Worm (Caenorhabditis elegans): Measurements from ENCODE around the gene R01B10.2.

R01B10.2 gene

ce11 chrV:6043275-6044271 lies 2.3 kb upstream of the R01B10.2 start, which contains the start of gene cpi-2:
Gene cpi-2 (plus strand): TSS chrV:6044062.
- no peak for TF ChIP-seq B0019.2 (GFP tag; conservative IDR thresholded peaks at IDR 0.05)
- TF ChIP-seq pbrm-1 (GFP tag; IDR thresholded peaks at IDR 0.05), result 0 out of 2 replicates have a peak, but pooled peaks have one; percentile 26
- TF ChIP-seq K12H6.12 (tag; optimal IDR thresholded peaks at IDR 0.05), result peak; percentile 60
- TF ChIP-seq lin-54 (GFP tag; optimal IDR thresholded peaks at IDR 0.05), result peak; percentile 72
- TF ChIP-seq nfyb-1 (GFP tag; IDR thresholded peaks at IDR 0.05), result peak; percentile 38; the same call in 1 of the 2 replicates
- TF ChIP-seq lin-40 (tag; optimal IDR thresholded peaks at IDR 0.05), result no peak
- peak; percentile 79 for TF ChIP-seq hmg-1.2 (GFP tag; IDR thresholded peaks at IDR 0.05)
- peak; percentile 57 for TF ChIP-seq dpl-1 (GFP tag; optimal IDR thresholded peaks at IDR 0.05)
- TF ChIP-seq cebp-1 (GFP tag; IDR thresholded peaks at IDR 0.05), result peak; percentile 7; the same call in 1 of the 2 replicates
- TF ChIP-seq cebp-1 (tag; optimal IDR thresholded peaks at IDR 0.05), result peak; percentile 53
- TF ChIP-seq efl-1 (GFP tag; optimal IDR thresholded peaks at IDR 0.05), result peak; percentile 44
- peak; percentile 26 for TF ChIP-seq attf-5 (GFP tag; optimal IDR thresholded peaks at IDR 0.05)
- TF ChIP-seq snpc-4 (GFP tag; optimal IDR thresholded peaks at IDR 0.05), result no peak
- peak in 2 of 4 experiments; percentile 8 to 10 for TF ChIP-seq snpc-4 (tag; optimal IDR thresholded peaks at IDR 0.05)
- no peak for TF ChIP-seq nfya-1 (tag; optimal IDR thresholded peaks at IDR 0.05; ENCODE audit: borderline replicate concordance, insufficient read depth)
- TF ChIP-seq K11D2.4 (GFP tag; IDR thresholded peaks at IDR 0.05), result no peak
- peak in 1 of 3 experiments; percentile 59 for TF ChIP-seq lin-35 (GFP tag; optimal IDR thresholded peaks at IDR 0.05)
- TF ChIP-seq ama-1 (optimal IDR thresholded peaks at IDR 0.05), result no peak
- no peak for TF ChIP-seq ama-1 (GFP tag; optimal IDR thresholded peaks at IDR 0.05)
- peak; percentile 8 for TF ChIP-seq ceh-27 (GFP tag; optimal IDR thresholded peaks at IDR 0.05)

- TF ChIP-seq aptf-3 (GFP tag; IDR thresholded peaks at IDR 0.05) (peak; percentile 52; the same call in 1 of the 2 replicates), aptf-2 (GFP tag; conservative IDR thresholded peaks at IDR 0.05) (peak; percentile 82)
These were observed 1.4 kb downstream of the R01B10.2 start for ce11 chrV:6039911-6040310.

ce11 chrV:6038405-6039151 lies 2.7 kb downstream of the R01B10.2 start, which contains the start of gene F29G9.1:
Gene F29G9.1 (plus strand): TSS chrV:6039101.
- TF ChIP-seq hmg-1.2 (GFP tag; IDR thresholded peaks at IDR 0.05) (peak; percentile 74), aptf-3 (GFP tag; IDR thresholded peaks at IDR 0.05) (0 out of 2 replicates have a peak, but pooled peaks have one; percentile 25), lin-26 (GFP tag; IDR thresholded peaks at IDR 0.05) (0 out of 2 replicates have a peak, but pooled peaks have one; percentile 20), aptf-2 (GFP tag; conservative IDR thresholded peaks at IDR 0.05) (peak; percentile 97), zfh-2 (GFP tag; conservative IDR thresholded peaks at IDR 0.05) (0 out of 2 replicates have a peak, but pooled peaks have one; percentile 28)

ce11 chrV:6036547-6036946 lies 4.7 kb downstream of the R01B10.2 start:
- no peak for TF ChIP-seq ztf-6 (GFP tag; IDR thresholded peaks at IDR 0.05)
- TF ChIP-seq aptf-3 (GFP tag; IDR thresholded peaks at IDR 0.05), result peak; percentile 69; the same call in 1 of the 2 replicates
- peak; percentile 66; the same call in 1 of the 2 replicates for TF ChIP-seq madf-6 (GFP tag; IDR thresholded peaks at IDR 0.05)
- TF ChIP-seq efl-1 (GFP tag; optimal IDR thresholded peaks at IDR 0.05), result peak; percentile 42
- peak; percentile 95 for TF ChIP-seq aptf-2 (GFP tag; conservative IDR thresholded peaks at IDR 0.05)

ce11 chrV:6034714-6035113 lies 6.6 kb downstream of the R01B10.2 start, which contains the start of gene dhs-17:
Gene dhs-17 (minus strand): TSS chrV:6034814.
- TF ChIP-seq egrh-3 (GFP tag; IDR thresholded peaks at IDR 0.05) (no peak), aptf-2 (GFP tag; conservative IDR thresholded peaks at IDR 0.05) (peak; percentile 79; the same call in 1 of the 2 replicates), madf-6 (GFP tag; IDR thresholded peaks at IDR 0.05) (peak; percentile 45; the same call in 1 of the 2 replicates), ets-4 (GFP tag; optimal IDR thresholded peaks at IDR 0.05) (no peak)

Measured in whole organism, young adult.